Worm (Caenorhabditis elegans) whole organism, L1 larva: ENCODE data around the gene pptr-1.

Experiments used
- alr-1 ChIP-seq: fragments of 200-800 bp; sonication (Bioruptor generic); optimal IDR thresholded peaks from 2 replicates; lab custom pipeline; 2018; ENCODE audit warnings: borderline replicate concordance, mild to moderate bottlenecking, missing genetic modification characterization, missing compliant biosample characterization
- aly-2 ChIP-seq: fragments of 150-350 bp; optimal IDR thresholded peaks from 2 replicates; lab custom pipeline; 2014; ENCODE audit warnings: missing biosample characterization, missing genetic modification characterization
- ceh-82 ChIP-seq, 3 experiments: fragments of 150-350 bp in 1 of 3; sonication (generic microtip) in 2 of 3; optimal IDR thresholded peaks; 2 replicates each; lab custom pipeline; 2014 to 2017; ENCODE audit warnings: missing biosample characterization in 3 of 3, missing genetic modification characterization in 3 of 3
- dpl-1 ChIP-seq, 3 experiments: fragments of 150-350 bp in 2 of 3; sonication (generic microtip) in 1 of 3; optimal IDR thresholded peaks; 2 replicates each; lab custom pipeline; 2014 to 2017; ENCODE audit warnings: missing biosample characterization in 3 of 3, missing genetic modification characterization in 3 of 3, missing genetic modification reagents in 3 of 3
- egl-27 ChIP-seq, 2 experiments: fragments of 150-350 bp in 1 of 2; sonication (generic microtip); optimal IDR thresholded peaks; 3 replicates each; lab custom pipeline; 2017 to 2018; ENCODE audit warnings: missing biosample characterization in 2 of 2, missing genetic modification characterization in 2 of 2, missing genetic modification reagents in 2 of 2
- elt-2 ChIP-seq: sonication (generic microtip); optimal IDR thresholded peaks from 2 replicates; lab custom pipeline; 2016; ENCODE audit warnings: missing genetic modification characterization, mild to moderate bottlenecking, inconsistent platforms, missing compliant biosample characterization, missing genetic modification reagents
- fkh-4 ChIP-seq: sonication (generic microtip); optimal IDR thresholded peaks from 2 replicates; lab custom pipeline; 2016; ENCODE audit warnings: missing compliant biosample characterization, missing genetic modification characterization, borderline replicate concordance
- fos-1 ChIP-seq: fragments of 150-350 bp; optimal IDR thresholded peaks from 2 replicates; lab custom pipeline; 2014; ENCODE audit warnings: missing biosample characterization, missing genetic modification characterization
- grh-1 ChIP-seq: fragments of 200-800 bp; sonication (Bioruptor generic); IDR thresholded peaks from 2 replicates; pipeline ENCODE4 v1.3.6; 2022; ENCODE audit warnings: missing genetic modification reagents, missing genetic modification characterization, missing compliant biosample characterization
- hlh-4 ChIP-seq: sonication (generic microtip); optimal IDR thresholded peaks from 2 replicates; lab custom pipeline; 2016; ENCODE audit warnings: mild to moderate bottlenecking, missing genetic modification characterization, missing compliant biosample characterization
- hpl-2 ChIP-seq: fragments of 150-350 bp; optimal IDR thresholded peaks from 2 replicates; lab custom pipeline; 2014; ENCODE audit warnings: missing biosample characterization, missing genetic modification reagents, missing genetic modification characterization
- lin-15B ChIP-seq: fragments of 150-350 bp; sonication (generic microtip); optimal IDR thresholded peaks from 3 replicates; lab custom pipeline; 2014; ENCODE audit warnings: missing biosample characterization, missing genetic modification characterization
- mdl-1 ChIP-seq, 2 experiments: fragments of 150-350 bp; optimal IDR thresholded peaks; 2 replicates each; lab custom pipeline; 2014 to 2017; ENCODE audit warnings: missing biosample characterization in 2 of 2, missing genetic modification characterization in 2 of 2, inconsistent platforms in 1 of 2
- mef-2 ChIP-seq: fragments of 150-350 bp; optimal IDR thresholded peaks from 2 replicates; lab custom pipeline; 2014; ENCODE audit warnings: missing biosample characterization, missing genetic modification characterization
- mep-1 ChIP-seq: fragments of 150-350 bp; optimal IDR thresholded peaks from 2 replicates; lab custom pipeline; 2014; ENCODE audit warnings: missing biosample characterization, missing genetic modification characterization
- nhr-11 ChIP-seq: fragments of 150-350 bp; optimal IDR thresholded peaks from 2 replicates; lab custom pipeline; 2014; ENCODE audit warnings: missing biosample characterization, missing genetic modification characterization
- nhr-19 ChIP-seq: fragments of 200-800 bp; sonication (Bioruptor generic); conservative IDR thresholded peaks from 2 replicates; pipeline ENCODE4 v1.3.6; 2022; ENCODE audit warnings: missing genetic modification characterization, missing compliant biosample characterization
- pag-3 ChIP-seq: sonication (generic microtip); optimal IDR thresholded peaks from 2 replicates; lab custom pipeline; 2017; ENCODE audit warnings: missing genetic modification characterization, mild to moderate bottlenecking, missing compliant biosample characterization, antibody characterized with exemption, borderline replicate concordance; ENCODE audit not compliant: insufficient read depth
- pax-3 ChIP-seq: fragments of 200-800 bp; sonication (Bioruptor generic); optimal IDR thresholded peaks from 2 replicates; lab custom pipeline; 2018; ENCODE audit warnings: mild to moderate bottlenecking, missing genetic modification characterization, moderate library complexity, missing compliant biosample characterization
- skn-1 ChIP-seq: fragments of 150-350 bp; optimal IDR thresholded peaks from 2 replicates; lab custom pipeline; 2014; ENCODE audit warnings: missing biosample characterization, missing genetic modification characterization
- sptf-1 ChIP-seq: fragments of 150-350 bp; optimal IDR thresholded peaks from 2 replicates; lab custom pipeline; 2014; ENCODE audit warnings: missing biosample characterization, missing genetic modification characterization
- swsn-7 ChIP-seq: sonication (generic microtip); optimal IDR thresholded peaks from 2 replicates; lab custom pipeline; 2016; ENCODE audit warnings: missing genetic modification characterization, missing compliant biosample characterization
- tlp-1 ChIP-seq: fragments of 150-350 bp; optimal IDR thresholded peaks from 2 replicates; lab custom pipeline; 2014; ENCODE audit warnings: missing biosample characterization, missing genetic modification characterization
- unc-30 ChIP-seq: sonication (generic microtip); optimal IDR thresholded peaks from 2 replicates; lab custom pipeline; 2017; ENCODE audit warnings: missing biosample characterization, missing genetic modification characterization
- xbp-1 ChIP-seq: sonication (generic microtip); optimal IDR thresholded peaks from 2 replicates; lab custom pipeline; 2016; ENCODE audit warnings: missing genetic modification characterization, missing compliant biosample characterization
- zip-4 ChIP-seq: fragments of 200-800 bp; sonication (Bioruptor generic); optimal IDR thresholded peaks from 2 replicates; lab custom pipeline; 2018; ENCODE audit warnings: mild to moderate bottlenecking, missing genetic modification characterization, moderate library complexity, missing compliant biosample characterization

The pptr-1 gene

DNA sequence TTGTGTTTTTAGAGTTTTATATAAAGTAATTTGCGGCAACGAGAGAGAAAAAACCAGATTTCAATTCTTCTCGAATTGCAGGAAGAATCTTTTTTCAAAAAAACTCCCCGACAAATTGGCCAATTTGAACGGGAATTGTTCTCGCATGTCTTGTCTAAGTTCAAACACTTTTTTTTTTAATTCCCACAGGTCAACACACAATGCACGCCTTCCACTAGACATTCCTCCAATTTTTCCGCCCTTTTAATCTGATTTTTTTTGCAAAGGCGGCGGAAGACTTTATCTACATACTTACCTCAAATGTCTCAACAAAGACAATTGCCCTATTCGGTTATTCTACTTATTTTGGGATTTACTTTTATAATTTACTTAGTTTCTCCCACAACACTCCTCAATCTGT is 50.3 kb downstream of the pptr-1 start, which contains the start of gene F26D2.3:
TSS of gene F26D2.3 (plus strand) at position 301 of the 400 bp plus-strand sequence.
- TF ChIP-seq aly-2 (tag; lab: Kevin White, UChicago), result no peak
- TF ChIP-seq, all 84 proteins: peak for 0

DNA sequence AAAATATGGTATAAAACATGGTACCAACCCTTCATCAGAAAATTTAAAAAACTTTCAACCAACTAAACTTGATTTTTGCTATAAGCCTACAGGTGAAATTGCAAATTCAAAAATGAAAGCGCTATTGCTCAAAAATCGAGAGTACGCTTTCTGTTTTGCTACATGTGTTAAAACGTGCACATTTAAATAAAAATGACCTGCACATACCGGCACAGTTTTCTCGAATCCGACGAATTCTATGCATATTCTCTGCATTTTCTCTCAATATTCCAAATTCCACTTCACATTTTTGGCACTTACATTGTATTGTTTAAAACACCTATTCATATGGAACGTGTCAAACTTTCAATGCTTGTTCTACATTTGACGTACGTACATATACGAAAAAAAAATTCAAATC is 53.2 kb downstream of the pptr-1 start, which contains the start of gene srh-145:
TSS of gene srh-145 (plus strand) at position 193 of the 400 bp plus-strand sequence.
- TF ChIP-seq alr-1 (tag; lab: Kevin White, UChicago), result no peak
- no peak for TF ChIP-seq tlp-1 (tag; lab: Kevin White, UChicago)
- TF ChIP-seq sptf-1, result no peak
- no peak for TF ChIP-seq elt-2 (tag; lab: Kevin White, UChicago)
- no peak for TF ChIP-seq fkh-4 (tag; lab: Kevin White, UChicago)
- no peak for TF ChIP-seq pax-3 (tag; lab: Kevin White, UChicago)
- TF ChIP-seq ceh-82 (tag; optimal IDR thresholded peaks at IDR 0.05; lab: Kevin White, UChicago), result no peak
- no peak for TF ChIP-seq unc-30 (tag; lab: Kevin White, UChicago)
- no peak for TF ChIP-seq dpl-1 (GFP tag; optimal IDR thresholded peaks at IDR 0.05; lab: Kevin White, UChicago)
- TF ChIP-seq skn-1 (tag; lab: Kevin White, UChicago), result no peak
- no peak for TF ChIP-seq hpl-2

DNA sequence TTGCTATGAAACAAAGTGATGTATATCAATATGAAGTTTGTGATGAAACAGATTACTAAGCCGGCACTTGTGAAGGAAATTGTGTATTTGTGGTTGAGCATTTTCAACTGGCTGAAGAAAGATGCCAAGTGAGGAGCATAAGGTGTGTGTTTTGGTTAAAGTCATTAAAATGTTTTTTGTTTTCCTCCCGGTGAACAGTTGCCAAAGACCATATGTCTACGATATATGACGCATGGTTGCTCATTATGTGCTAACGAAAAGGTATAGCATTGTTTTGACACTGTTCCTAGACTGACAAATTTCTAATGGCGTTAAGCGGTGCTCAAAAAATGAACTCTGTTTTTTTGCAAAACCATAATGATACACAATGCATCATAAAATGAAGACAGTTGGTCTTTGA is 59.7 kb downstream of the pptr-1 start, which contains the start of gene str-55:
TSS of gene str-55 (minus strand) at position 101 of the 400 bp plus-strand sequence.
- TF ChIP-seq nhr-19 (GFP tag; lab: Robert Waterston, UW) (no peak), xbp-1 (tag; lab: Kevin White, UChicago) (no peak), grh-1 (GFP tag; lab: Robert Waterston, UW) (no peak), mep-1 (tag; lab: Kevin White, UChicago) (no peak), fkh-4 (tag; lab: Kevin White, UChicago) (no peak), mef-2 (tag; lab: Kevin White, UChicago) (no peak), fos-1 (tag; lab: Kevin White, UChicago) (no peak), hlh-4 (no peak), nhr-11 (tag; lab: Kevin White, UChicago) (no peak), egl-27 (tag; optimal IDR thresholded peaks at IDR 0.05; lab: Kevin White, UChicago) (no peak), zip-4 (GFP tag; lab: Kevin White, UChicago) (no peak), mdl-1 (tag; optimal IDR thresholded peaks at IDR 0.05; lab: Kevin White, UChicago) (no peak), lin-15B (tag; lab: Kevin White, UChicago) (no peak), pag-3 (tag; lab: Kevin White, UChicago) (no peak), swsn-7 (tag; lab: Kevin White, UChicago) (no peak), skn-1 (tag; lab: Kevin White, UChicago) (no peak)
